Worm (Caenorhabditis elegans): ENCODE data around the gene dhhc-4.

- no peak for TF ChIP-seq nhr-12 (tag; optimal IDR thresholded peaks at IDR 0.05)
- TF ChIP-seq R02D3.7 (tag; optimal IDR thresholded peaks at IDR 0.05) = no peak
- no peak for TF ChIP-seq aly-2 (tag; optimal IDR thresholded peaks at IDR 0.05)
Observed at ce11 chrIII:9830502-9830901, 37.1 kb downstream of the dhhc-4 start, which contains the start of gene ZK632.12.

Measured in whole organism, L3 larva.